Worm (Caenorhabditis elegans): Measurements from ENCODE around the gene srsx-21.

- TF ChIP-seq nhr-11 (tag; optimal IDR thresholded peaks at IDR 0.05) (no peak), lin-11 (tag; optimal IDR thresholded peaks at IDR 0.05) (no peak), ceh-2 (tag; optimal IDR thresholded peaks at IDR 0.05) (no peak), ama-1 (optimal IDR thresholded peaks at IDR 0.05) (no peak), ceh-18 (tag; optimal IDR thresholded peaks at IDR 0.05) (no peak), ref-2 (tag; optimal IDR thresholded peaks at IDR 0.05) (no peak)
Measured at ce11 chrV:9859863-9860262, 22.1 kb downstream of the srsx-21 start, which contains the start of gene lsy-12.
